Worm (Caenorhabditis elegans): ENCODE data around the gene grd-5.

grd-5 gene

ce11 chrV:8662056-8663006, 43.5 kb downstream of the grd-5 start:
- no peak for TF ChIP-seq ceh-18 (tag; optimal IDR thresholded peaks at IDR 0.05)
- no peak for TF ChIP-seq unc-42 (tag; optimal IDR thresholded peaks at IDR 0.05)
- TF ChIP-seq ztf-16 (tag; optimal IDR thresholded peaks at IDR 0.05) = no peak
- peak; percentile 9 for TF ChIP-seq tbx-2 (tag; optimal IDR thresholded peaks at IDR 0.05)
- TF ChIP-seq unc-86 (tag; optimal IDR thresholded peaks at IDR 0.05) = no peak
- TF ChIP-seq hlh-30 (tag; optimal IDR thresholded peaks at IDR 0.05; ENCODE audit: insufficient read depth) = peak; percentile 7
- no peak for TF ChIP-seq tbx-7 (tag; optimal IDR thresholded peaks at IDR 0.05)

ce11 chrV:8663023-8663422, 44.2 kb downstream of the grd-5 start:
- TF ChIP-seq ceh-6 (GFP tag; optimal IDR thresholded peaks at IDR 0.05) (no peak), dmd-4 (tag; optimal IDR thresholded peaks at IDR 0.05; ENCODE audit: borderline replicate concordance) (peak; percentile 13), zip-5 (tag; optimal IDR thresholded peaks at IDR 0.05) (no peak)

- no peak for TF ChIP-seq ref-2 (tag; optimal IDR thresholded peaks at IDR 0.05)
Observed at ce11 chrV:8665765-8666164, 46.9 kb downstream of the grd-5 start, which contains the start of gene ZC190.4. Gene ZC190.4, plus strand, starts transcription at chrV:8666065.

ce11 chrV:8667230-8668021, 48.6 kb downstream of the grd-5 start:
- TF ChIP-seq ceh-18 (tag; optimal IDR thresholded peaks at IDR 0.05) = peak; percentile 40
- TF ChIP-seq sox-4 (tag; optimal IDR thresholded peaks at IDR 0.05) = no peak

- no peak for TF ChIP-seq lin-11 (tag; optimal IDR thresholded peaks at IDR 0.05)
- TF ChIP-seq K02D7.2 (tag; optimal IDR thresholded peaks at IDR 0.05) = no peak
- no peak for TF ChIP-seq pax-1 (tag; optimal IDR thresholded peaks at IDR 0.05)
- TF ChIP-seq unc-55 (GFP tag; optimal IDR thresholded peaks at IDR 0.05) = no peak
- no peak for TF ChIP-seq elt-2 (tag; optimal IDR thresholded peaks at IDR 0.05)
- TF ChIP-seq ceh-24 (tag; optimal IDR thresholded peaks at IDR 0.05) = no peak
- no peak for TF ChIP-seq zip-5 (tag; optimal IDR thresholded peaks at IDR 0.05)
- TF ChIP-seq pha-2 (tag; optimal IDR thresholded peaks at IDR 0.05) = no peak
- no peak for TF ChIP-seq K09A11.1 (tag; optimal IDR thresholded peaks at IDR 0.05; ENCODE audit: insufficient read depth)
- no peak for TF ChIP-seq sdc-2 (tag; optimal IDR thresholded peaks at IDR 0.05)
- TF ChIP-seq tbx-7 (tag; optimal IDR thresholded peaks at IDR 0.05) = no peak
Observed at ce11 chrV:8668224-8668623, 49.4 kb downstream of the grd-5 start.
